Fruit fly (Drosophila melanogaster) S2 (cell line): Measurements from ENCODE around the gene Sbat.

Source experiments
- CG8478 ChIP-seq: fragments of >200 bp; optimal IDR thresholded peaks from 2 replicates; lab custom pipeline; 2018
- CTCF ChIP-seq, 2 experiments: fragments of >200 bp; optimal IDR thresholded peaks; 2 replicates each; lab custom pipeline; 2018

dm6 chr2L:2897710-2898109 lies 19.6 kb downstream of the Sbat start:
- TF ChIP-seq CTCF (optimal IDR thresholded peaks at IDR 0.05; lab: Kevin White, UChicago): no peak
- no peak for TF ChIP-seq CG8478 (lab: Kevin White, UChicago)
